Worm (Caenorhabditis elegans) whole organism, mixed stage, embryonic: Measurements from ENCODE around the gene M163.7.
A peak's percentile ranks its signal among the peaks of the same experiment; 100 is the strongest.

Source experiments
- M03D4.4 ChIP-seq: sonication (generic microtip); optimal IDR thresholded peaks from 2 replicates; lab custom pipeline; 2017; ENCODE audit warnings: mild to moderate bottlenecking, missing genetic modification characterization, missing compliant biosample characterization
- bed-3 ChIP-seq: fragments of 200-800 bp; sonication (Bioruptor generic); optimal IDR thresholded peaks from 3 replicates; lab custom pipeline; 2018; ENCODE audit warnings: mild to moderate bottlenecking, missing genetic modification characterization, moderate library complexity, missing compliant biosample characterization
- blmp-1 ChIP-seq: fragments of 150-350 bp; optimal IDR thresholded peaks from 2 replicates; lab custom pipeline; 2014; ENCODE audit warnings: missing biosample characterization, missing genetic modification characterization
- ceh-39 ChIP-seq: fragments of 150-350 bp; optimal IDR thresholded peaks from 2 replicates; lab custom pipeline; 2014; ENCODE audit warnings: missing biosample characterization, missing genetic modification characterization
- ceh-43 ChIP-seq: fragments of 200-800 bp; sonication (Bioruptor generic); optimal IDR thresholded peaks from 2 replicates; lab custom pipeline; 2018; ENCODE audit warnings: mild to moderate bottlenecking, missing genetic modification characterization, moderate library complexity, missing compliant biosample characterization
- ces-1 ChIP-seq: fragments of 150-350 bp; optimal IDR thresholded peaks from 2 replicates; lab custom pipeline; 2014; ENCODE audit warnings: missing biosample characterization, missing genetic modification reagents, missing genetic modification characterization
- cnd-1 ChIP-seq: fragments of 200-800 bp; sonication (Bioruptor generic); optimal IDR thresholded peaks from 2 replicates; lab custom pipeline; 2018; ENCODE audit warnings: mild to moderate bottlenecking, missing genetic modification characterization, missing compliant biosample characterization
- drap-1 ChIP-seq: fragments of 200-800 bp; sonication (Bioruptor generic); optimal IDR thresholded peaks from 3 replicates; lab custom pipeline; 2018; ENCODE audit warnings: mild to moderate bottlenecking, missing genetic modification characterization, missing compliant biosample characterization
- elt-1 ChIP-seq: sonication (generic microtip); optimal IDR thresholded peaks from 2 replicates; lab custom pipeline; 2017; ENCODE audit warnings: missing genetic modification characterization, mild to moderate bottlenecking, missing compliant biosample characterization, antibody characterized with exemption, moderate library complexity, borderline replicate concordance; ENCODE audit not compliant: insufficient read depth
- elt-3 ChIP-seq: fragments of 150-350 bp; optimal IDR thresholded peaks from 2 replicates; lab custom pipeline; 2014; ENCODE audit warnings: missing biosample characterization, missing genetic modification characterization
- ham-2 ChIP-seq: fragments of 200-800 bp; sonication (Bioruptor generic); optimal IDR thresholded peaks from 2 replicates; lab custom pipeline; 2018; ENCODE audit warnings: mild to moderate bottlenecking, missing genetic modification characterization, missing compliant biosample characterization
- hlh-1 ChIP-seq: fragments of 150-350 bp; optimal IDR thresholded peaks from 2 replicates; lab custom pipeline; 2014; ENCODE audit warnings: missing biosample characterization, missing genetic modification reagents, missing genetic modification characterization
- lin-13 ChIP-seq: fragments of 150-350 bp; optimal IDR thresholded peaks from 2 replicates; lab custom pipeline; 2014; ENCODE audit warnings: missing biosample characterization, missing genetic modification characterization
- lin-32 ChIP-seq: fragments of 200-800 bp; sonication (Bioruptor generic); optimal IDR thresholded peaks from 2 replicates; lab custom pipeline; 2018; ENCODE audit warnings: mild to moderate bottlenecking, missing genetic modification characterization, missing compliant biosample characterization
- lsy-2 ChIP-seq: fragments of 150-350 bp; optimal IDR thresholded peaks from 2 replicates; lab custom pipeline; 2014; ENCODE audit warnings: missing biosample characterization, missing genetic modification characterization
- mab-5 ChIP-seq: fragments of 150-350 bp; optimal IDR thresholded peaks from 2 replicates; lab custom pipeline; 2014; ENCODE audit warnings: missing biosample characterization, missing genetic modification characterization
- mep-1 ChIP-seq: fragments of 150-350 bp; optimal IDR thresholded peaks from 2 replicates; lab custom pipeline; 2017; ENCODE audit warnings: missing biosample characterization, missing genetic modification reagents, missing genetic modification characterization, inconsistent platforms
- mls-2 ChIP-seq: sonication (generic microtip); optimal IDR thresholded peaks from 2 replicates; lab custom pipeline; 2016; ENCODE audit warnings: mild to moderate bottlenecking, missing genetic modification characterization, moderate library complexity, missing compliant biosample characterization
- nhr-2 ChIP-seq: fragments of 150-350 bp; optimal IDR thresholded peaks from 2 replicates; lab custom pipeline; 2014; ENCODE audit warnings: missing biosample characterization, missing genetic modification characterization
- nhr-237 ChIP-seq: fragments of 150-350 bp; optimal IDR thresholded peaks from 2 replicates; lab custom pipeline; 2014; ENCODE audit warnings: missing biosample characterization, missing genetic modification characterization
- nhr-28 ChIP-seq: fragments of 150-350 bp; optimal IDR thresholded peaks from 2 replicates; lab custom pipeline; 2014; ENCODE audit warnings: missing biosample characterization, missing genetic modification characterization
- nhr-76 ChIP-seq: sonication (generic microtip); optimal IDR thresholded peaks from 2 replicates; lab custom pipeline; 2017; ENCODE audit warnings: missing biosample characterization, missing genetic modification characterization
- pha-4 ChIP-seq: fragments of 150-350 bp; optimal IDR thresholded peaks from 2 replicates; lab custom pipeline; 2018; ENCODE audit warnings: missing biosample characterization, missing genetic modification reagents, missing genetic modification characterization
- sem-2 ChIP-seq: fragments of 200-800 bp; sonication (Bioruptor generic); optimal IDR thresholded peaks from 2 replicates; lab custom pipeline; 2018; ENCODE audit warnings: mild to moderate bottlenecking, missing genetic modification characterization, missing compliant biosample characterization
- snpc-4 ChIP-seq: fragments of 150-350 bp; optimal IDR thresholded peaks from 2 replicates; lab custom pipeline; 2014; ENCODE audit warnings: missing biosample characterization, missing genetic modification characterization
- unc-120 ChIP-seq: sonication (generic microtip); optimal IDR thresholded peaks from 2 replicates; lab custom pipeline; 2017; ENCODE audit warnings: missing genetic modification characterization, missing compliant biosample characterization; ENCODE audit not compliant: poor library complexity, severe bottlenecking
- unc-39 ChIP-seq: fragments of 150-350 bp; optimal IDR thresholded peaks from 2 replicates; lab custom pipeline; 2014; ENCODE audit warnings: missing biosample characterization, missing genetic modification characterization
- unc-62 ChIP-seq: fragments of 150-350 bp; optimal IDR thresholded peaks from 2 replicates; lab custom pipeline; 2014; ENCODE audit warnings: missing biosample characterization, missing genetic modification reagents, missing genetic modification characterization
- zip-8 ChIP-seq: fragments of 150-350 bp; optimal IDR thresholded peaks from 2 replicates; lab custom pipeline; 2014; ENCODE audit warnings: missing biosample characterization, missing genetic modification characterization
- ztf-11 ChIP-seq: fragments of 150-350 bp; optimal IDR thresholded peaks from 2 replicates; lab custom pipeline; 2014; ENCODE audit warnings: missing biosample characterization, missing genetic modification characterization

M163.7 gene

DNA sequence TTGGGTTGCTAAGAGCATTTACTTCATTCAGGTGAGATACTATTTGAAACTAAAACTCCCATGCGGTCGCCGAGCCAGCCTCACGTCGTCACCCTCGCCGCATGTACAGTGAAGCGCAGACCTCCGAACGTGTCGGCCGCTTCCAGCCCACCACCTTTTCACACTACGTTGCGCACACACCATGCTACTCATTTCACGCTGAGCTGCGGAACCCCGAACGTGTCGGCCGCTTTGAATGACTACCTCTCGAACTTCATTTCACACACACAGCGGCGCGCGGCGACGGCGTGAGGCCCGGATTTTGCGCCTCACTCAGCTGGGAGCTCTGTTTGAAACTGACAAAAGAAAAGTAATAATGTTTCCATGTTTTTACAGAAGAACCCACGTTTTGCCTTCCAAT lies 17.0 kb downstream of the M163.7 start:
- TF ChIP-seq ceh-39 (tag; lab: Kevin White, UChicago) (no peak), lin-32 (GFP tag; lab: Kevin White, UChicago) (no peak), mep-1 (tag; lab: Kevin White, UChicago) (no peak), snpc-4 (no peak), lsy-2 (tag; lab: Kevin White, UChicago) (no peak), sem-2 (GFP tag; lab: Kevin White, UChicago) (no peak), ztf-11 (tag; lab: Kevin White, UChicago) (no peak), drap-1 (GFP tag; lab: Kevin White, UChicago) (no peak), unc-39 (no peak)

DNA sequence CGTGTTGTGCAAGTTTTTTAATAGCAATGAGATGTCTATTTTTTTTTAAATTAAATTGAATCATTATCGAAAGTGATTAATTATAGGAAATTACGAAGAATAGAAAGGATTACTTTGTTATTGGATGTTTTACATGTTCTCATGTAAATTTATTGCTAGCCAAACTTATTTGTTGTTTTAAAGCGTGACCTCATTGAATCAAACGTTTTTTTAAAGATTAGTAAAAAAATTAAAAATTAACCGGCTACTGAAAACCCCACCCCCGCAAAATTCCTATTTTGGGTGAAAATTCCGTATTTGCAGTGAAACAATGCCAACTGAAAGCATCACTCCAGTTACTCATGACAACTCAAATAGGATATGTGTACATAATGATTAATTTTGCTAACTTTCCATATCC lies 20.2 kb downstream of the M163.7 start, which contains the start of gene M163.8:
TSS of gene M163.8 (plus strand) at position 301 of the 400 bp plus-strand sequence.
- TF ChIP-seq nhr-237 (tag; lab: Kevin White, UChicago) (no peak), cnd-1 (tag; lab: Kevin White, UChicago) (no peak), lin-32 (GFP tag; lab: Kevin White, UChicago) (no peak), bed-3 (GFP tag; lab: Kevin White, UChicago) (no peak), nhr-76 (no peak), zip-8 (no peak), lin-13 (no peak), ham-2 (GFP tag; lab: Kevin White, UChicago) (no peak), ceh-39 (tag; lab: Kevin White, UChicago) (no peak), elt-1 (tag; lab: Kevin White, UChicago) (no peak), unc-62 (GFP tag; lab: Kevin White, UChicago) (no peak), pha-4 (tag; lab: Kevin White, UChicago) (no peak), blmp-1 (no peak), nhr-28 (tag; lab: Kevin White, UChicago) (no peak), mep-1 (tag; lab: Kevin White, UChicago) (no peak), sem-2 (GFP tag; lab: Kevin White, UChicago) (no peak)

DNA sequence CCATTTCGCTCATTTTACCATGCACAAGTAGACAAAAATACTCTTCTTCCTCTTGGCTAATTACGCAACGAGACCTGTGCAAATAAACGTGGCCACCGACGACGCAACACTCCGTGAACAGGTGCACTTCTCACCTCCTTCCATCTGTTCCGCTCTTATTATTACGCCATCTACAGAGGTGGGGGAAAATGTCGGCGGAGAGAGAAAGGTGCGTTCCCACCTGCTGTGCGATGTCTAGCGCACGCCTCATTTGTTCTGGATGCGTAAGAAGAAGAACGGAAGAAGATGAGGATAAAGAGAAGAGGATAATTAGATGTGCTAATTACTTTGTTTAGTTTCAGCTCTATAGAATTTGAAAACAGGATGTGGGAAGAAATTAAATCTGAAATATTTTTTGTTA lies 21.9 kb downstream of the M163.7 start:
- no peak for TF ChIP-seq ces-1
- TF ChIP-seq elt-1 (tag; lab: Kevin White, UChicago): no peak
- peak; percentile 90 for TF ChIP-seq lin-32 (GFP tag; lab: Kevin White, UChicago)
- peak; percentile 97 for TF ChIP-seq cnd-1 (tag; lab: Kevin White, UChicago)
- no peak for TF ChIP-seq ham-2 (GFP tag; lab: Kevin White, UChicago)
- peak; percentile 67 for TF ChIP-seq mls-2 (tag; lab: Kevin White, UChicago)
- TF ChIP-seq nhr-2: peak; percentile 92
- TF ChIP-seq ceh-39 (tag; lab: Kevin White, UChicago): peak; percentile 58
- TF ChIP-seq ztf-11 (tag; lab: Kevin White, UChicago): peak; percentile 26
- peak; percentile 43 for TF ChIP-seq mep-1 (tag; lab: Kevin White, UChicago)
- TF ChIP-seq nhr-76: no peak
- peak; percentile 82 for TF ChIP-seq hlh-1 (tag; lab: Kevin White, UChicago)
- TF ChIP-seq ceh-43 (GFP tag; lab: Kevin White, UChicago): peak; percentile 80
- peak; percentile 41 for TF ChIP-seq unc-62 (GFP tag; lab: Kevin White, UChicago)
- peak; percentile 97 for TF ChIP-seq zip-8
- TF ChIP-seq pha-4 (tag; lab: Kevin White, UChicago): no peak

DNA sequence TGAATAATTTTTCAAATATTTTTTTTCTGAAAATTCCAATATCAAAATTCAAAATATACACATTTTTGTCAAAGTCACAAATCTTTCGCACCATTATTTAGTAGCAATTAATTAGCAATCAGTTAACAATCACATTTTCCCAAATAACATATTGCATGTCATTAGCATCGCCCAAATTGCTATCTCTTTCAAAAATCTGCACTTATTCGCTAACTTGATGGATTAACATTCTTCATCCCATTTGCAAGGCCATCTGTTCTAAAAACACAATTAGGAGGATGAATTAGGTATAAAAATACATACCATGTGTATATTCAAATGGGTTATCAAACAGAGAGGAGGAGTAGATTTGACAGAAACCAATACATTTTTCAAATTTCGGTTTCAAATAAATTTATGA lies 22.7 kb downstream of the M163.7 start:
- TF ChIP-seq unc-62 (GFP tag; lab: Kevin White, UChicago) (peak; percentile 28), mab-5 (peak; percentile 13), cnd-1 (tag; lab: Kevin White, UChicago) (peak; percentile 74), nhr-237 (tag; lab: Kevin White, UChicago) (no peak), nhr-2 (no peak), M03D4.4 (tag; lab: Kevin White, UChicago) (no peak), ces-1 (peak; percentile 94), drap-1 (GFP tag; lab: Kevin White, UChicago) (no peak), unc-120 (tag; lab: Kevin White, UChicago) (no peak), elt-3 (no peak), elt-1 (tag; lab: Kevin White, UChicago) (peak; percentile 40), mls-2 (tag; lab: Kevin White, UChicago) (peak; percentile 26)
- TF ChIP-seq, all 35 proteins: peak for 6

DNA sequence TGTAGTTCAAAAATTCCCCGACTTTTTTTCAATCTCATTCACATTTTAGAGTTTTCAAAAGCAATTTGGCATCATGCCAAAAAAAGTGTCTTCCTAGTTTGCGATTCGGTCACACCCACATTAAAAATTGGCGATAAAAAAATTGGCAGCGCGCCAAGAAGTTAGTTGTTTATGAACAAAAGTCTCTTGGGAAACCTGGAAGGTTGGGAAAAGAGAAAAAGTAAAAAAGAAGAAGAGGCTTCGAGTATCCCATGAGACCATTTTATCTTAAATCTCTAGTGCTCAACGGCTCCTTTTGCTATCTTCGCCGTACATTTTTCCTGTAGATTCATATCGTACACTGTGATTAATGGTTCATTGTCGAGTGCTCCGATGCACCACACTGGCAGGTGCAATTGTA lies 23.2 kb downstream of the M163.7 start:
- TF ChIP-seq ceh-39 (tag; lab: Kevin White, UChicago): no peak
- no peak for TF ChIP-seq ztf-11 (tag; lab: Kevin White, UChicago)
